Fruit fly (Drosophila melanogaster) whole organism, embryonic: ENCODE results near the gene Dsp1.

Experiments
- Adf1 ChIP-seq: fragments of 200-800 bp; sonication (Bioruptor generic); IDR thresholded peaks from 2 replicates; pipeline ENCODE4 v1.3.6; 2022; ENCODE audit warnings: missing biosample characterization, missing genetic modification characterization
- Aef1 ChIP-seq: fragments of 200-800 bp; sonication (Bioruptor generic); IDR thresholded peaks from 3 replicates; pipeline ENCODE4 v1.3.6; 2022; ENCODE audit warnings: missing biosample characterization, missing genetic modification characterization
- Atf6 ChIP-seq: fragments of 200-800 bp; sonication (Bioruptor generic); IDR thresholded peaks from 2 replicates; pipeline ENCODE4 v1.3.6; 2022; ENCODE audit warnings: missing biosample characterization, missing genetic modification characterization
- B-H2 ChIP-seq: fragments of 200-800 bp; sonication (Bioruptor generic); optimal IDR thresholded peaks from 2 replicates; lab custom pipeline; 2018; ENCODE audit warnings: missing biosample characterization, mild to moderate bottlenecking, missing genetic modification characterization
- Bdp1 ChIP-seq: fragments of 200-800 bp; sonication (Bioruptor generic); optimal IDR thresholded peaks from 3 replicates; lab custom pipeline; 2016; ENCODE audit warnings: missing biosample characterization, missing genetic modification characterization
- CG12104 ChIP-seq: fragments of 200-800 bp; sonication (Bioruptor generic); optimal IDR thresholded peaks from 3 replicates; lab custom pipeline; 2016; ENCODE audit warnings: missing biosample characterization, missing genetic modification characterization
- CG12219 ChIP-seq: fragments of 200-800 bp; sonication (Bioruptor generic); optimal IDR thresholded peaks from 3 replicates; lab custom pipeline; 2018; ENCODE audit warnings: missing biosample characterization, mild to moderate bottlenecking, missing genetic modification characterization
- CG13296 ChIP-seq: fragments of 200-800 bp; sonication (Bioruptor generic); optimal IDR thresholded peaks from 3 replicates; lab custom pipeline; 2018; ENCODE audit warnings: missing biosample characterization, mild to moderate bottlenecking, missing genetic modification characterization
- CG14965 ChIP-seq: fragments of 200-800 bp; sonication (Bioruptor generic); optimal IDR thresholded peaks from 2 replicates; lab custom pipeline; 2016; ENCODE audit warnings: missing biosample characterization, missing genetic modification characterization, borderline replicate concordance
- CG15479 ChIP-seq: fragments of 200-800 bp; sonication (Bioruptor generic); optimal IDR thresholded peaks from 3 replicates; lab custom pipeline; 2019; ENCODE audit warnings: missing biosample characterization, mild to moderate bottlenecking, missing genetic modification characterization, moderate library complexity
- CG15696 ChIP-seq: fragments of 200-800 bp; sonication (Bioruptor generic); optimal IDR thresholded peaks from 2 replicates; lab custom pipeline; 2019; ENCODE audit warnings: missing biosample characterization, mild to moderate bottlenecking, missing genetic modification characterization, moderate library complexity
- CG1647 ChIP-seq: fragments of 200-800 bp; sonication (Bioruptor generic); optimal IDR thresholded peaks from 3 replicates; lab custom pipeline; 2016; ENCODE audit warnings: missing biosample characterization, missing genetic modification characterization
- CG18011 ChIP-seq: fragments of 200-800 bp; sonication (Bioruptor generic); optimal IDR thresholded peaks from 2 replicates; lab custom pipeline; 2017; ENCODE audit warnings: missing biosample characterization, missing genetic modification characterization, mild to moderate bottlenecking, moderate library complexity, missing genotype
- CG18599 ChIP-seq: fragments of 200-800 bp; sonication (Bioruptor generic); optimal IDR thresholded peaks from 3 replicates; lab custom pipeline; 2017; ENCODE audit warnings: missing biosample characterization, missing genetic modification characterization, mild to moderate bottlenecking, moderate library complexity, missing genetic modification reagents
- CG4282 ChIP-seq: fragments of 200-800 bp; sonication (Bioruptor generic); optimal IDR thresholded peaks from 2 replicates; lab custom pipeline; 2016; ENCODE audit warnings: missing biosample characterization, missing genetic modification characterization
- CG6683 ChIP-seq: fragments of 200-800 bp; sonication (Bioruptor generic); optimal IDR thresholded peaks from 2 replicates; lab custom pipeline; 2017; ENCODE audit warnings: missing biosample characterization, mild to moderate bottlenecking, missing genetic modification characterization, missing genetic modification reagents
- CG6813 ChIP-seq: fragments of 200-800 bp; sonication (Bioruptor generic); optimal IDR thresholded peaks from 2 replicates; lab custom pipeline; 2017; ENCODE audit warnings: missing biosample characterization, missing genetic modification characterization, mild to moderate bottlenecking, moderate library complexity, missing genetic modification reagents
- CG7372 ChIP-seq: fragments of 200-800 bp; sonication (Bioruptor generic); IDR thresholded peaks from 2 replicates; pipeline ENCODE4 v1.3.6; 2022; ENCODE audit warnings: missing biosample characterization, missing genetic modification characterization
- CG7839 ChIP-seq: fragments of 200-800 bp; sonication (Bioruptor generic); optimal IDR thresholded peaks from 3 replicates; lab custom pipeline; 2018; ENCODE audit warnings: missing biosample characterization, mild to moderate bottlenecking, missing genetic modification characterization, moderate library complexity
- CG8924 ChIP-seq: fragments of 200-800 bp; optimal IDR thresholded peaks from 3 replicates; lab custom pipeline; 2019; ENCODE audit warnings: missing biosample characterization, mild to moderate bottlenecking, missing genetic modification characterization, moderate library complexity
- CG9437 ChIP-seq: fragments of 200-800 bp; sonication (Bioruptor generic); optimal IDR thresholded peaks from 2 replicates; lab custom pipeline; 2018; ENCODE audit warnings: missing biosample characterization, mild to moderate bottlenecking, missing genetic modification characterization
- Dek ChIP-seq: fragments of 200-800 bp; sonication (Bioruptor generic); optimal IDR thresholded peaks from 3 replicates; lab custom pipeline; 2019; ENCODE audit warnings: missing biosample characterization, mild to moderate bottlenecking, missing genetic modification characterization, moderate library complexity
- Elba2 ChIP-seq: fragments of 200-800 bp; sonication (Bioruptor generic); optimal IDR thresholded peaks from 3 replicates; lab custom pipeline; 2016; ENCODE audit warnings: missing biosample characterization, missing genetic modification characterization
- Gsc ChIP-seq: fragments of 200-800 bp; sonication (Bioruptor generic); IDR thresholded peaks from 2 replicates; pipeline ENCODE4 v1.3.6; 2022; ENCODE audit warnings: missing biosample characterization, missing genetic modification characterization
- HHEX ChIP-seq: fragments of 200-800 bp; sonication (Bioruptor generic); optimal IDR thresholded peaks from 3 replicates; lab custom pipeline; 2017; ENCODE audit warnings: missing biosample characterization, mild to moderate bottlenecking, missing genetic modification characterization, missing genetic modification reagents
- Hr3 ChIP-seq: fragments of 200-800 bp; sonication (Bioruptor generic); optimal IDR thresholded peaks from 3 replicates; lab custom pipeline; 2016; ENCODE audit warnings: missing biosample characterization, missing genetic modification characterization
- Hr51 ChIP-seq, 2 experiments: fragments of 200-800 bp; sonication (Bioruptor generic); optimal IDR thresholded peaks; 2 replicates in 1 of 2; 3 replicates in 1 of 2; lab custom pipeline; 2016 to 2018; ENCODE audit warnings: missing biosample characterization in 2 of 2, missing genetic modification characterization in 2 of 2, mild to moderate bottlenecking in 1 of 2, moderate library complexity in 1 of 2
- Hsf ChIP-seq: fragments of 200-800 bp; sonication (Bioruptor generic); optimal IDR thresholded peaks from 3 replicates; lab custom pipeline; 2016; ENCODE audit warnings: missing biosample characterization, missing genetic modification characterization
- Nf-YC ChIP-seq: fragments of 200-800 bp; optimal IDR thresholded peaks from 3 replicates; lab custom pipeline; 2019; ENCODE audit warnings: missing biosample characterization, mild to moderate bottlenecking, missing genetic modification characterization, moderate library complexity
- Oaz ChIP-seq: fragments of 200-800 bp; sonication (Bioruptor generic); IDR thresholded peaks from 2 replicates; pipeline ENCODE4 v1.3.6; 2022; ENCODE audit warnings: missing biosample characterization, missing genetic modification characterization
- Ssrp ChIP-seq: fragments of 200-800 bp; sonication (Bioruptor generic); optimal IDR thresholded peaks from 2 replicates; lab custom pipeline; 2018; ENCODE audit warnings: missing biosample characterization, mild to moderate bottlenecking, missing genetic modification characterization, moderate library complexity
- Xrp1 ChIP-seq: fragments of 200-800 bp; sonication (Bioruptor generic); IDR thresholded peaks from 2 replicates; pipeline ENCODE4 v1.3.6; 2022; ENCODE audit warnings: missing biosample characterization, missing genetic modification characterization
- ab ChIP-seq: fragments of 200-800 bp; sonication (Bioruptor generic); optimal IDR thresholded peaks from 2 replicates; lab custom pipeline; 2016; ENCODE audit warnings: missing biosample characterization, missing genetic modification characterization
- bbx ChIP-seq: fragments of 200-800 bp; sonication (Bioruptor generic); IDR thresholded peaks from 2 replicates; pipeline ENCODE4 v1.3.6; 2022; ENCODE audit warnings: missing biosample characterization, missing genetic modification characterization; ENCODE audit not compliant: partially characterized antibody
- cas ChIP-seq: fragments of 200-800 bp; sonication (Bioruptor generic); IDR thresholded peaks from 2 replicates; pipeline ENCODE4 v1.3.6; 2022; ENCODE audit warnings: missing biosample characterization, missing genetic modification characterization
- caup ChIP-seq: fragments of 200-800 bp; sonication (Bioruptor generic); optimal IDR thresholded peaks from 3 replicates; lab custom pipeline; 2017; ENCODE audit warnings: missing biosample characterization, mild to moderate bottlenecking, missing genetic modification characterization, moderate library complexity; ENCODE audit not compliant: severe bottlenecking
- ftz-f1 ChIP-seq: fragments of 200-800 bp; sonication (Bioruptor generic); optimal IDR thresholded peaks from 2 replicates; lab custom pipeline; 2016; ENCODE audit warnings: missing biosample characterization, missing genetic modification characterization
- gcm ChIP-seq: fragments of 200-800 bp; sonication (Bioruptor generic); optimal IDR thresholded peaks from 2 replicates; lab custom pipeline; 2019; ENCODE audit warnings: missing biosample characterization, mild to moderate bottlenecking, missing genetic modification characterization, moderate library complexity
- gro ChIP-seq: fragments of 200-800 bp; sonication (Bioruptor generic); optimal IDR thresholded peaks from 2 replicates; lab custom pipeline; 2016; ENCODE audit warnings: missing biosample characterization, missing genetic modification characterization
- ind ChIP-seq: fragments of 200-800 bp; sonication (Bioruptor generic); optimal IDR thresholded peaks from 3 replicates; lab custom pipeline; 2016; ENCODE audit warnings: missing biosample characterization, missing genetic modification characterization
- ken ChIP-seq: fragments of 200-800 bp; sonication (Bioruptor generic); IDR thresholded peaks from 3 replicates; pipeline ENCODE4 v1.3.6; 2022; ENCODE audit warnings: missing biosample characterization, missing genetic modification characterization
- lilli ChIP-seq: fragments of 200-800 bp; sonication (Bioruptor generic); optimal IDR thresholded peaks from 3 replicates; lab custom pipeline; 2016; ENCODE audit warnings: missing biosample characterization, missing genetic modification characterization
- mam ChIP-seq: fragments of 200-800 bp; sonication (Bioruptor generic); optimal IDR thresholded peaks from 3 replicates; lab custom pipeline; 2016; ENCODE audit warnings: missing biosample characterization, missing genetic modification characterization
- phol ChIP-seq: fragments of 200-800 bp; sonication (Bioruptor generic); optimal IDR thresholded peaks from 3 replicates; lab custom pipeline; 2018; ENCODE audit warnings: missing biosample characterization, mild to moderate bottlenecking, missing genetic modification characterization, moderate library complexity
- rib ChIP-seq: fragments of 200-800 bp; sonication (Bioruptor generic); IDR thresholded peaks from 2 replicates; pipeline ENCODE4 v1.3.6; 2022; ENCODE audit warnings: missing biosample characterization, missing genetic modification characterization
- run ChIP-seq: fragments of 200-800 bp; sonication (Bioruptor generic); optimal IDR thresholded peaks from 3 replicates; lab custom pipeline; 2018; ENCODE audit warnings: missing biosample characterization, mild to moderate bottlenecking, missing genetic modification characterization
- slp2 ChIP-seq: fragments of 200-800 bp; sonication (Bioruptor generic); optimal IDR thresholded peaks from 2 replicates; lab custom pipeline; 2016; ENCODE audit warnings: missing biosample characterization, missing genetic modification characterization
- yki ChIP-seq: fragments of >200 bp; optimal IDR thresholded peaks from 3 replicates; lab custom pipeline; 2018
- zen2 ChIP-seq: fragments of 200-800 bp; sonication (Bioruptor generic); IDR thresholded peaks from 3 replicates; pipeline ENCODE4 v1.3.6; 2022; ENCODE audit warnings: missing biosample characterization, missing genetic modification characterization; ENCODE audit not compliant: partially characterized antibody

Dsp1 gene

dm6 chrX:16313078-16313875 lies 20.1 kb upstream of the Dsp1 start, which contains the start of the genes CG9915 and SWIP (continued):
- no peak for TF ChIP-seq CG6683 (GFP tag; lab: Kevin White, UChicago)
- TF ChIP-seq CG15479 (GFP tag; lab: Kevin White, UChicago), result no peak
- TF ChIP-seq Ssrp (tag; lab: Kevin White, UChicago), result peak; percentile 7
- TF ChIP-seq CG9437 (GFP tag; lab: Kevin White, UChicago), result peak; percentile 4
- TF ChIP-seq Aef1, result no peak
- TF ChIP-seq run (tag; lab: Kevin White, UChicago), result no peak
- TF ChIP-seq CG14965, result no peak
- TF ChIP-seq Hsf (GFP tag; lab: Kevin White, UChicago), result no peak
- no peak for TF ChIP-seq CG6813 (GFP tag; lab: Kevin White, UChicago)
- peak; percentile 16 for TF ChIP-seq Nf-YC (tag; lab: Kevin White, UChicago)
- TF ChIP-seq zen2 (GFP tag; lab: Robert Waterston, UW), result 0 out of 3 replicates have a peak, but pooled peaks have one; percentile 36
- TF ChIP-seq Elba2 (GFP tag; lab: Kevin White, UChicago), result no peak
- no peak for TF ChIP-seq caup (GFP tag; lab: Kevin White, UChicago)
- TF ChIP-seq Adf1 (GFP tag; lab: Robert Waterston, UW), result no peak
- no peak for TF ChIP-seq B-H2
- TF ChIP-seq Oaz (GFP tag; lab: Robert Waterston, UW), result no peak
- TF ChIP-seq CG8924 (tag; lab: Kevin White, UChicago), result peak; percentile 33
- no peak for TF ChIP-seq rib (GFP tag; lab: Robert Waterston, UW)
- TF ChIP-seq CG13296 (GFP tag; lab: Kevin White, UChicago), result no peak
- TF ChIP-seq Atf6 (GFP tag; lab: Robert Waterston, UW), result no peak
- TF ChIP-seq cas (GFP tag; lab: Robert Waterston, UW), result no peak
- TF ChIP-seq CG7839 (tag; lab: Kevin White, UChicago), result no peak
- no peak for TF ChIP-seq mam (GFP tag; lab: Kevin White, UChicago)
- peak; percentile 62 for TF ChIP-seq CG15696
- no peak for TF ChIP-seq Hr51 (GFP tag; optimal IDR thresholded peaks at IDR 0.05; lab: Kevin White, UChicago)
- TF ChIP-seq ab (GFP tag; lab: Kevin White, UChicago), result no peak
- TF ChIP-seq Xrp1 (GFP tag; lab: Robert Waterston, UW), result peak; percentile 26; the same call in 1 of the 2 replicates
- no peak for TF ChIP-seq ftz-f1 (GFP tag; lab: Kevin White, UChicago)
- no peak for TF ChIP-seq slp2 (GFP tag; lab: Kevin White, UChicago)
- no peak for TF ChIP-seq gcm (GFP tag; lab: Kevin White, UChicago)
- no peak for TF ChIP-seq CG1647 (GFP tag; lab: Kevin White, UChicago)
- 0 out of 3 replicates have a peak, but pooled peaks have one; percentile 14 for TF ChIP-seq ken
- TF ChIP-seq yki, result no peak
- no peak for TF ChIP-seq CG12104
- no peak for TF ChIP-seq CG18011 (GFP tag; lab: Kevin White, UChicago)
- no peak for TF ChIP-seq HHEX (GFP tag; lab: Kevin White, UChicago)
- TF ChIP-seq bbx (GFP tag; lab: Robert Waterston, UW), result peak; percentile 71
- no peak for TF ChIP-seq CG12219
- no peak for TF ChIP-seq ind
- TF ChIP-seq CG7372 (GFP tag; lab: Robert Waterston, UW), result no peak
- peak; percentile 2 for TF ChIP-seq gro (GFP tag; lab: Kevin White, UChicago)
- no peak for TF ChIP-seq Dek (tag; lab: Kevin White, UChicago)
- TF ChIP-seq lilli (GFP tag; lab: Kevin White, UChicago), result no peak
- no peak for TF ChIP-seq Hr3 (GFP tag; lab: Kevin White, UChicago)
- no peak for TF ChIP-seq CG18599 (GFP tag; lab: Kevin White, UChicago)
- no peak for TF ChIP-seq Bdp1 (GFP tag; lab: Kevin White, UChicago)
- peak; percentile 44 for TF ChIP-seq phol (tag; lab: Kevin White, UChicago)
- no peak for TF ChIP-seq Gsc
- TF ChIP-seq CG4282 (GFP tag; lab: Kevin White, UChicago), result no peak
